Fruit fly (Drosophila melanogaster): ENCODE measurements around the gene bif.

bif gene

dm6 chrX:11678539-11679040 lies at the start of gene bif, which contains the start of gene Vlet:
Gene bif, plus strand, starts transcription at chrX:11678970.
Gene Vlet, minus strand, starts transcription at chrX:11678589.
- no peak for TF ChIP-seq noc (tag; optimal IDR thresholded peaks at IDR 0.05)

- TF ChIP-seq noc (tag; optimal IDR thresholded peaks at IDR 0.05) = no peak
Observed at dm6 chrX:11628986-11629571, 49.7 kb upstream of the bif start.

- no peak for TF ChIP-seq noc (tag; optimal IDR thresholded peaks at IDR 0.05)
Observed at dm6 chrX:11631704-11632103, 47.1 kb upstream of the bif start.

dm6 chrX:11640477-11640876 lies 38.3 kb upstream of the bif start:
- TF ChIP-seq noc (tag; optimal IDR thresholded peaks at IDR 0.05) = no peak

dm6 chrX:11643227-11643626 lies 35.5 kb upstream of the bif start:
- no peak for TF ChIP-seq noc (tag; optimal IDR thresholded peaks at IDR 0.05)

- TF ChIP-seq noc (tag; optimal IDR thresholded peaks at IDR 0.05) = no peak
Observed at dm6 chrX:11644530-11645080, 34.2 kb upstream of the bif start.

- TF ChIP-seq noc (tag; optimal IDR thresholded peaks at IDR 0.05) = no peak
Observed at dm6 chrX:11651420-11651819, 27.4 kb upstream of the bif start.

dm6 chrX:11652991-11653390 lies 25.8 kb upstream of the bif start:
- no peak for TF ChIP-seq noc (tag; optimal IDR thresholded peaks at IDR 0.05)

dm6 chrX:11657140-11657539 lies 21.6 kb upstream of the bif start:
- TF ChIP-seq noc (tag; optimal IDR thresholded peaks at IDR 0.05) = no peak

dm6 chrX:11658181-11658842 lies 20.5 kb upstream of the bif start:
- no peak for TF ChIP-seq noc (tag; optimal IDR thresholded peaks at IDR 0.05)

dm6 chrX:11659080-11659479 lies 19.7 kb upstream of the bif start:
- TF ChIP-seq noc (tag; optimal IDR thresholded peaks at IDR 0.05) = no peak

- no peak for TF ChIP-seq noc (tag; optimal IDR thresholded peaks at IDR 0.05)
Observed at dm6 chrX:11659634-11660033, 19.1 kb upstream of the bif start.

- TF ChIP-seq noc (tag; optimal IDR thresholded peaks at IDR 0.05) = peak; percentile 15
Observed at dm6 chrX:11660476-11660875, 18.3 kb upstream of the bif start.

- no peak for TF ChIP-seq noc (tag; optimal IDR thresholded peaks at IDR 0.05)
Observed at dm6 chrX:11664058-11664457, 14.7 kb upstream of the bif start.

dm6 chrX:11679461-11679860 lies 691 bp downstream of the bif start:
- TF ChIP-seq noc (tag; optimal IDR thresholded peaks at IDR 0.05) = peak; percentile 23

- no peak for TF ChIP-seq noc (tag; optimal IDR thresholded peaks at IDR 0.05)
Observed at dm6 chrX:11680405-11680804, 1.6 kb downstream of the bif start.

All from whole organism, larva.